Worm (Caenorhabditis elegans) whole organism, L4 larva: ENCODE measurements around the gene F45E1.5.

ENCODE experiments used
- F44E2.7 ChIP-seq: fragments of 200-800 bp; sonication (Bioruptor generic); IDR thresholded peaks from 2 replicates; pipeline ENCODE4 v2.1.2; 2022; ENCODE audit warnings: missing genetic modification characterization, missing compliant biosample characterization
- T20F7.1 ChIP-seq: fragments of 200-800 bp; sonication (Bioruptor generic); optimal IDR thresholded peaks from 2 replicates; lab custom pipeline; 2018; ENCODE audit warnings: mild to moderate bottlenecking, missing genetic modification characterization, missing compliant biosample characterization
- T26A8.4 ChIP-seq: fragments of 200-800 bp; sonication (Bioruptor generic); IDR thresholded peaks from 2 replicates; pipeline ENCODE4 v1.3.6; 2022; ENCODE audit warnings: missing genetic modification characterization, missing compliant biosample characterization
- Y105C5A.15 ChIP-seq: fragments of 200-800 bp; sonication (Bioruptor generic); IDR thresholded peaks from 2 replicates; pipeline ENCODE4 v1.3.6; 2022; ENCODE audit warnings: missing genetic modification characterization, missing compliant biosample characterization
- Y48G9A.11 ChIP-seq: fragments of 200-800 bp; sonication (Bioruptor generic); IDR thresholded peaks from 2 replicates; pipeline ENCODE4 v1.3.6; 2022; ENCODE audit warnings: missing genetic modification reagents, missing genetic modification characterization, missing compliant biosample characterization
- aha-1 ChIP-seq: fragments of 150-350 bp; peaks from one replicate; lab custom pipeline; 2014; ENCODE audit warnings: missing biosample characterization, missing genetic modification characterization
- aly-2 ChIP-seq: sonication (generic microtip); optimal IDR thresholded peaks from 2 replicates; lab custom pipeline; 2018; ENCODE audit warnings: missing biosample characterization, missing genetic modification characterization
- ama-1 ChIP-seq: fragments of 150-350 bp; optimal IDR thresholded peaks from 2 replicates; lab custom pipeline; 2014; ENCODE audit warnings: inconsistent platforms, mixed read lengths
- ctbp-1 ChIP-seq: fragments of 200-800 bp; sonication (Bioruptor generic); IDR thresholded peaks from 2 replicates; pipeline ENCODE4 v1.3.6; 2022; ENCODE audit warnings: missing genetic modification reagents, missing genetic modification characterization, missing compliant biosample characterization
- daf-12 ChIP-seq: fragments of 150-350 bp; optimal IDR thresholded peaks from 2 replicates; lab custom pipeline; 2014; ENCODE audit warnings: missing biosample characterization, missing genetic modification reagents, missing genetic modification characterization
- daf-16 ChIP-seq, 3 experiments: sonication (generic microtip); optimal IDR thresholded peaks; 2 replicates each; lab custom pipeline; 2016 to 2017; ENCODE audit warnings: missing genetic modification characterization in 3 of 3, missing genetic modification reagents in 3 of 3, mild to moderate bottlenecking in 2 of 3, missing compliant biosample characterization in 2 of 3, missing biosample characterization in 1 of 3, moderate library complexity in 1 of 3
- daf-8 ChIP-seq: fragments of 200-800 bp; sonication (Bioruptor generic); IDR thresholded peaks from 2 replicates; pipeline ENCODE4 v1.3.6; 2022; ENCODE audit warnings: missing genetic modification characterization, missing compliant biosample characterization
- dmd-6 ChIP-seq: fragments of 200-800 bp; sonication (Bioruptor generic); IDR thresholded peaks from 2 replicates; pipeline ENCODE4 v1.3.6; 2022; ENCODE audit warnings: missing genetic modification reagents, missing genetic modification characterization, missing compliant biosample characterization
- dve-1 ChIP-seq: sonication (generic microtip); optimal IDR thresholded peaks from 2 replicates; lab custom pipeline; 2017; ENCODE audit warnings: antibody characterized with exemption, mild to moderate bottlenecking, missing genetic modification characterization, missing compliant biosample characterization; ENCODE audit not compliant: insufficient read depth
- gei-8 ChIP-seq: fragments of 200-800 bp; sonication (Bioruptor generic); optimal IDR thresholded peaks from 2 replicates; lab custom pipeline; 2018; ENCODE audit warnings: mild to moderate bottlenecking, missing genetic modification characterization, missing compliant biosample characterization
- hlh-30 ChIP-seq: sonication (generic microtip); optimal IDR thresholded peaks from 2 replicates; lab custom pipeline; 2017; ENCODE audit warnings: antibody characterized with exemption, mild to moderate bottlenecking, missing genetic modification characterization, missing compliant biosample characterization; ENCODE audit not compliant: insufficient read depth
- lim-7 ChIP-seq: fragments of 200-800 bp; sonication (Bioruptor generic); IDR thresholded peaks from 2 replicates; pipeline ENCODE4 v1.3.6; 2022; ENCODE audit warnings: missing genetic modification characterization, missing compliant biosample characterization
- lin-15B ChIP-seq: fragments of 150-350 bp; sonication (generic microtip); optimal IDR thresholded peaks from 3 replicates; lab custom pipeline; 2014; ENCODE audit warnings: missing biosample characterization, missing genetic modification characterization
- lin-29 ChIP-seq: fragments of 200-800 bp; sonication (Bioruptor generic); IDR thresholded peaks from 2 replicates; pipeline ENCODE4 v1.3.6; 2022; ENCODE audit warnings: missing genetic modification reagents, missing genetic modification characterization, missing compliant biosample characterization
- lin-39 ChIP-seq: fragments of 150-350 bp; optimal IDR thresholded peaks from 2 replicates; lab custom pipeline; 2014; ENCODE audit warnings: missing biosample characterization, missing genetic modification reagents, missing genetic modification characterization
- madf-9 ChIP-seq: fragments of 200-800 bp; sonication (Bioruptor generic); conservative IDR thresholded peaks from 2 replicates; pipeline ENCODE4 v1.3.6; 2022; ENCODE audit warnings: missing genetic modification reagents, missing genetic modification characterization, missing compliant biosample characterization
- mdl-1 ChIP-seq, 2 experiments: fragments of 150-350 bp in 1 of 2; sonication (generic microtip) in 1 of 2; optimal IDR thresholded peaks; 2 replicates each; lab custom pipeline; 2014 to 2017; ENCODE audit warnings: missing biosample characterization in 2 of 2, missing genetic modification characterization in 2 of 2
- mdt-29 ChIP-seq: fragments of 200-800 bp; sonication (Bioruptor generic); IDR thresholded peaks from 2 replicates; pipeline ENCODE4 v1.3.6; 2022; ENCODE audit warnings: missing genetic modification reagents, missing genetic modification characterization, missing compliant biosample characterization
- mep-1 ChIP-seq: fragments of 150-350 bp; sonication (generic microtip); optimal IDR thresholded peaks from 3 replicates; lab custom pipeline; 2014; ENCODE audit warnings: missing biosample characterization, missing genetic modification characterization
- mxl-2 ChIP-seq: fragments of 200-800 bp; sonication (Bioruptor generic); conservative IDR thresholded peaks from 2 replicates; pipeline ENCODE4 v1.3.6; 2022; ENCODE audit warnings: missing genetic modification reagents, missing genetic modification characterization, missing compliant biosample characterization
- nhr-102 ChIP-seq: sonication (generic microtip); optimal IDR thresholded peaks from 2 replicates; lab custom pipeline; 2016; ENCODE audit warnings: mild to moderate bottlenecking, missing genetic modification characterization, moderate library complexity, missing compliant biosample characterization
- nhr-237 ChIP-seq: sonication (generic microtip); optimal IDR thresholded peaks from 2 replicates; lab custom pipeline; 2017; ENCODE audit warnings: missing biosample characterization, missing genetic modification characterization
- nhr-25 ChIP-seq: sonication (generic microtip); optimal IDR thresholded peaks from 2 replicates; lab custom pipeline; 2017; ENCODE audit warnings: missing genetic modification characterization, mild to moderate bottlenecking, missing compliant biosample characterization, antibody characterized with exemption, moderate library complexity, borderline replicate concordance; ENCODE audit not compliant: insufficient read depth
- nhr-6 ChIP-seq: fragments of 150-350 bp; optimal IDR thresholded peaks from 2 replicates; lab custom pipeline; 2014; ENCODE audit warnings: missing biosample characterization, missing genetic modification characterization
- nhr-76 ChIP-seq: fragments of 150-350 bp; optimal IDR thresholded peaks from 2 replicates; lab custom pipeline; 2014; ENCODE audit warnings: missing biosample characterization, missing genetic modification characterization
- pha-4 ChIP-seq, 2 experiments: fragments of 150-350 bp in 1 of 2; fragments of 200-800 bp in 1 of 2; sonication (Bioruptor generic) in 1 of 2; IDR thresholded peaks in 1 of 2; optimal IDR thresholded peaks in 1 of 2; 2 replicates each; pipeline versions ENCODE4 v1.3.6 to Lab custom; 2014 to 2022; ENCODE audit warnings: missing genetic modification characterization in 2 of 2, missing genetic modification reagents in 2 of 2, missing biosample characterization in 1 of 2, missing compliant biosample characterization in 1 of 2
- saeg-2 ChIP-seq: fragments of 200-800 bp; sonication (Bioruptor generic); IDR thresholded peaks from 2 replicates; pipeline ENCODE4 v1.3.6; 2022; ENCODE audit warnings: missing genetic modification reagents, missing genetic modification characterization, missing compliant biosample characterization
- sdz-12 ChIP-seq: fragments of 200-800 bp; sonication (Bioruptor generic); optimal IDR thresholded peaks from 2 replicates; lab custom pipeline; 2018; ENCODE audit warnings: mild to moderate bottlenecking, missing genetic modification characterization, missing compliant biosample characterization
- set-16 ChIP-seq: fragments of 200-800 bp; sonication (Bioruptor generic); IDR thresholded peaks from 2 replicates; pipeline ENCODE4 v1.3.6; 2022; ENCODE audit warnings: missing genetic modification reagents, missing genetic modification characterization, missing compliant biosample characterization
- skn-1 ChIP-seq: fragments of 150-350 bp; optimal IDR thresholded peaks from 2 replicates; lab custom pipeline; 2014; ENCODE audit warnings: missing biosample characterization, missing genetic modification characterization
- snpc-4 ChIP-seq: fragments of 150-350 bp; optimal IDR thresholded peaks from 2 replicates; lab custom pipeline; 2014; ENCODE audit warnings: missing biosample characterization, missing genetic modification characterization
- spr-3 ChIP-seq: fragments of 200-800 bp; sonication (Bioruptor generic); optimal IDR thresholded peaks from 2 replicates; lab custom pipeline; 2018; ENCODE audit warnings: mild to moderate bottlenecking, missing genetic modification characterization, missing compliant biosample characterization
- tag-97 ChIP-seq: fragments of 200-800 bp; sonication (Bioruptor generic); IDR thresholded peaks from 2 replicates; pipeline ENCODE4 v1.3.6; 2022; ENCODE audit warnings: missing genetic modification characterization, missing compliant biosample characterization
- tra-1 ChIP-seq: fragments of 200-800 bp; sonication (Bioruptor generic); IDR thresholded peaks from 2 replicates; pipeline ENCODE4 v1.3.6; 2022; ENCODE audit warnings: missing genetic modification reagents, missing genetic modification characterization, missing compliant biosample characterization
- unc-39 ChIP-seq: sonication (generic microtip); optimal IDR thresholded peaks from 2 replicates; lab custom pipeline; 2017; ENCODE audit warnings: missing biosample characterization, missing genetic modification characterization
- unc-62 ChIP-seq, 3 experiments: fragments of 150-350 bp in 1 of 3; sonication (generic microtip); optimal IDR thresholded peaks in 2 of 3; peaks in 1 of 3; 1 replicate in 1 of 3; 2 replicates in 2 of 3; lab custom pipeline; 2014 to 2017; ENCODE audit warnings: missing biosample characterization in 3 of 3, missing genetic modification characterization in 3 of 3, missing genetic modification reagents in 3 of 3, missing genotype in 1 of 3
- vab-7 ChIP-seq: fragments of 200-800 bp; sonication (Bioruptor generic); IDR thresholded peaks from 2 replicates; pipeline ENCODE4 v1.3.6; 2022; ENCODE audit warnings: missing genetic modification reagents, missing genetic modification characterization, missing compliant biosample characterization
- zfp-3 ChIP-seq: fragments of 200-800 bp; sonication (Bioruptor generic); conservative IDR thresholded peaks from 2 replicates; pipeline ENCODE4 v1.3.6; 2022; ENCODE audit warnings: missing genetic modification reagents, missing genetic modification characterization, missing compliant biosample characterization

The F45E1.5 gene

DNA sequence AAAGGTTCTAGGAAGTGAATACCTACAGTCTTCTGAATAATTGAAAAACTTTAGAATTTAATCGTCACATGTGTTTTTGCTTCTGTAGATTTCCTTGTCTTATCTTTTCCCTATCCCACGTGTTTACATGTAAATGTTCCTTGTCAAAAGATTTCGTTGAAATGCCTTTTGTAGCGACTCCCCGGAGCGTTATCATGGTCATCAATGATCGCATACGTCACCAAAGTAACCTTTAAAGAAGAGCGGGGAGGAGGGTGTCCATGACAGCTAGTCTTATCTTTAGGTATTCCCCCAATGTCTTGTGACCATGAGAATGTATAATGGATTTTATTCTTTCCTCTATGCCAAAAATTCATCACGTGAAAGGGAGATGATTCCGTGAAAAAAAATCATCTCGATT is 10.4 kb downstream of the F45E1.5 start (continued):
- 0 out of 2 replicates have a peak, but pooled peaks have one; percentile 12 for TF ChIP-seq zfp-3

DNA sequence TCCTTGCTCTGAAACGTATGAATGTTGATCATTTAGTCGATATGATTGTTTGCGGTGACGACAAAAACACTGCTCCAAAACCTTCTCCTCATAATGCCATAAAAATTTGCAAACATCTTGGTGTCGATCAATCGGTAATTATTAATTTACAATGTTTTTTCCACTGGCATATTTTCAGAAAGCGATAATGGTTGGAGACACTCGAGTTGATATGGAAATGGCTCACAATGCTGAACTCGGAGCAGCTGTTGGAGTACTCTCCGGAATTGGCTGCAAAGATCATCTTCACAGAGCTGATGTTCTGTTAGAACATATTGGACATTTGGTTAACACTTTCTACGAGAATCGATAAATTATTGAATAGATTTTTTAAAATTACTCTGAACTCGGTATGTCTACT is 12.0 kb downstream of the F45E1.5 start:
- TF ChIP-seq sdz-12 (GFP tag; lab: Kevin White, UChicago) (no peak), daf-16 (GFP tag; optimal IDR thresholded peaks at IDR 0.05; lab: Kevin White, UChicago) (no peak), daf-16 (tag; optimal IDR thresholded peaks at IDR 0.05; lab: Kevin White, UChicago) (peak; percentile 10), dve-1 (tag; lab: Kevin White, UChicago) (no peak), aha-1 (peak; percentile 60)

DNA sequence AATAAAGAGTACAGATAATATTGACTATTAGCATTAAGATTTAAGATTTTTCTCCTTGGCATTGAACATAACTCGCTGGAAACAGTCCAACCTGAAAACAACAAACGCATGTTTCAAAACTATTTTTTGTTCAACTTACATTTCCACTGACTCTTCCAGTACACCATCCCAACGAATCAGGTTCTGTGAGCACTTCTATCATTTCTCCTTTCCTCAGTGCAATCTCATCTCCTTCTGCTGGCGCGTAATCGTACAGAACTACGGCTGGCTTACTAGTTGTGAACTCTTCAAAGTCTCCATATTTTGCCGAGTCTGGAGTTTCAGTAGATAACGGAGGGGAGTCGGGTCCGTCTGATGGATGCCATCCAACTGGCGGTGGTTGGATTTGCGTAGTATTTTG is 12.7 kb downstream of the F45E1.5 start:
- TF ChIP-seq set-16, result no peak
- no peak for TF ChIP-seq ama-1 (lab: Kevin White, UChicago)
- TF ChIP-seq dve-1 (tag; lab: Kevin White, UChicago), result no peak
- TF ChIP-seq lin-15B, result no peak
- peak; percentile 73 for TF ChIP-seq T26A8.4 (GFP tag; lab: Robert Waterston, UW)
- 0 out of 2 replicates have a peak, but pooled peaks have one; percentile 13 for TF ChIP-seq ctbp-1
- TF ChIP-seq dmd-6 (GFP tag; lab: Robert Waterston, UW), result 0 out of 2 replicates have a peak, but pooled peaks have one; percentile 10
- TF ChIP-seq nhr-25 (tag; lab: Kevin White, UChicago), result peak; percentile 60
- peak; percentile 52 for TF ChIP-seq aha-1
- 0 out of 2 replicates have a peak, but pooled peaks have one; percentile 46 for TF ChIP-seq lim-7 (GFP tag; lab: Robert Waterston, UW)
- TF ChIP-seq snpc-4 (tag; lab: Kevin White, UChicago), result no peak
- no peak for TF ChIP-seq unc-39

DNA sequence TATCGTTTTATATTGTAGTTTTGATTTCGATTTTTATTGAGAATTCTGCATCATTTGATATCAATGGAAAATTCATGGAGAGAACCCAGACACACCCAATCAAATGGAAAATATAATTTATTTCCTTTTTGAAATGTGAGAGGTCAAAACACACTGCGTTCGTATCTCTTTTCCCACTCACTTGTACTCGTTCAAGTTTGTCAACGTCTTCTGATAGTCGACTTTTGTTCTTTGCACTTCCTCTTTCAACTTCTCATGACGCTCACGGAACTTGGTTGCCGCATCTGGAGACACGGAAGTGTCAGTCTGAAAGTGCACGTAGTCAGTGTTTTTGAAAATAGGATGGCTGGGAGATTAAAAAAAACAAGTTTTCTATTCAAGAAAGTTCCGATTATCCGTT is 13.8 kb downstream of the F45E1.5 start:
- TF ChIP-seq nhr-25 (tag; lab: Kevin White, UChicago), result peak; percentile 35
- no peak for TF ChIP-seq T20F7.1 (GFP tag; lab: Kevin White, UChicago)
- TF ChIP-seq nhr-102 (tag; lab: Kevin White, UChicago), result no peak
- TF ChIP-seq unc-39, result no peak
- TF ChIP-seq nhr-237 (tag; lab: Kevin White, UChicago), result no peak
- no peak for TF ChIP-seq lin-39 (tag; lab: Kevin White, UChicago)
- no peak for TF ChIP-seq unc-62 (GFP tag; optimal IDR thresholded peaks at IDR 0.05 in 1 of 2; lab: Kevin White, UChicago)
- no peak for TF ChIP-seq unc-62 (tag; optimal IDR thresholded peaks at IDR 0.05; lab: Kevin White, UChicago)
- TF ChIP-seq tag-97 (GFP tag; lab: Robert Waterston, UW), result no peak
- no peak for TF ChIP-seq Y105C5A.15
- peak; percentile 45 for TF ChIP-seq nhr-76 (tag; lab: Kevin White, UChicago)
- no peak for TF ChIP-seq Y48G9A.11 (GFP tag; lab: Robert Waterston, UW)
- no peak for TF ChIP-seq skn-1
- TF ChIP-seq vab-7, result no peak
- no peak for TF ChIP-seq nhr-6
- TF ChIP-seq lin-15B, result no peak
- TF ChIP-seq saeg-2 (GFP tag; lab: Robert Waterston, UW), result no peak
- TF ChIP-seq tra-1 (GFP tag; lab: Robert Waterston, UW), result no peak
- no peak for TF ChIP-seq spr-3 (GFP tag; lab: Kevin White, UChicago)
- TF ChIP-seq daf-12 (tag; lab: Kevin White, UChicago), result no peak
- no peak for TF ChIP-seq daf-8 (GFP tag; lab: Robert Waterston, UW)
- TF ChIP-seq hlh-30 (tag; lab: Kevin White, UChicago), result peak; percentile 20
- no peak for TF ChIP-seq lim-7 (GFP tag; lab: Robert Waterston, UW)
- no peak for TF ChIP-seq madf-9 (GFP tag; lab: Robert Waterston, UW)
- TF ChIP-seq sdz-12 (GFP tag; lab: Kevin White, UChicago), result no peak
- TF ChIP-seq F44E2.7 (GFP tag; lab: Robert Waterston, UW), result no peak
- peak in 1 of 2 experiments; percentile 50 for TF ChIP-seq mdl-1 (tag; optimal IDR thresholded peaks at IDR 0.05; lab: Kevin White, UChicago)
- TF ChIP-seq mep-1 (tag; lab: Kevin White, UChicago), result peak; percentile 21
- TF ChIP-seq aly-2, result no peak
- no peak for TF ChIP-seq mxl-2 (GFP tag; lab: Robert Waterston, UW)
- no peak for TF ChIP-seq pha-4 (GFP tag; IDR thresholded peaks at IDR 0.05; lab: Robert Waterston, UW)
- TF ChIP-seq pha-4 (tag; optimal IDR thresholded peaks at IDR 0.05; lab: Kevin White, UChicago), result no peak
- TF ChIP-seq set-16, result no peak
- no peak for TF ChIP-seq gei-8
- no peak for TF ChIP-seq mdt-29 (GFP tag; lab: Robert Waterston, UW)
- no peak for TF ChIP-seq lin-29 (GFP tag; lab: Robert Waterston, UW)
